Worm (Caenorhabditis elegans) whole organism, early embryonic: ENCODE data around the gene F54A3.5.

Source experiments
- B0310.2 ChIP-seq: sonication (generic microtip); optimal IDR thresholded peaks from 2 replicates; lab custom pipeline; 2016; ENCODE audit warnings: mild to moderate bottlenecking, missing genetic modification characterization, missing compliant biosample characterization
- F13C5.2 ChIP-seq: sonication (generic microtip); optimal IDR thresholded peaks from 2 replicates; lab custom pipeline; 2017; ENCODE audit warnings: mild to moderate bottlenecking, missing genetic modification characterization, inconsistent platforms, missing compliant biosample characterization
- aly-1 ChIP-seq: sonication (generic microtip); optimal IDR thresholded peaks from 2 replicates; lab custom pipeline; 2016; ENCODE audit warnings: missing genetic modification characterization, missing compliant biosample characterization
- ama-1 ChIP-seq: fragments of 150-350 bp; optimal IDR thresholded peaks from 2 replicates; lab custom pipeline; 2014
- ceh-13 ChIP-seq: fragments of 200-800 bp; sonication (Bioruptor generic); optimal IDR thresholded peaks from 2 replicates; lab custom pipeline; 2018; ENCODE audit warnings: mild to moderate bottlenecking, missing genetic modification characterization, missing compliant biosample characterization
- ceh-36 ChIP-seq: sonication (generic microtip); optimal IDR thresholded peaks from 2 replicates; lab custom pipeline; 2016; ENCODE audit warnings: missing genetic modification characterization, inconsistent platforms, missing compliant biosample characterization
- ets-7 ChIP-seq: sonication (generic microtip); optimal IDR thresholded peaks from 2 replicates; lab custom pipeline; 2016; ENCODE audit warnings: missing genotype, missing genetic modification characterization, missing compliant biosample characterization
- flt-1 ChIP-seq: fragments of 200-800 bp; sonication (Bioruptor generic); IDR thresholded peaks from 2 replicates; pipeline ENCODE4 v1.3.6; 2022; ENCODE audit warnings: missing genetic modification characterization, missing compliant biosample characterization
- hmbx-1 ChIP-seq: sonication (generic microtip); optimal IDR thresholded peaks from 2 replicates; lab custom pipeline; 2016; ENCODE audit warnings: mild to moderate bottlenecking, missing genetic modification characterization, missing compliant biosample characterization
- hmg-4 ChIP-seq: fragments of 200-800 bp; sonication (Bioruptor generic); optimal IDR thresholded peaks from 2 replicates; lab custom pipeline; 2018; ENCODE audit warnings: mild to moderate bottlenecking, missing genetic modification characterization, missing compliant biosample characterization
- hnd-1 ChIP-seq: sonication (generic microtip); optimal IDR thresholded peaks from 2 replicates; lab custom pipeline; 2016; ENCODE audit warnings: missing genetic modification characterization, missing compliant biosample characterization
- pes-1 ChIP-seq: fragments of 200-800 bp; sonication (Bioruptor generic); IDR thresholded peaks from 2 replicates; pipeline ENCODE4 v1.3.6; 2022; ENCODE audit warnings: missing genetic modification reagents, missing genetic modification characterization, missing compliant biosample characterization
- scrt-1 ChIP-seq: fragments of 200-800 bp; sonication (Bioruptor generic); IDR thresholded peaks from 2 replicates; pipeline ENCODE4 v1.3.6; 2022; ENCODE audit warnings: missing genetic modification characterization, missing compliant biosample characterization
- sea-1 ChIP-seq: fragments of 200-800 bp; sonication (Bioruptor generic); conservative IDR thresholded peaks from 2 replicates; pipeline ENCODE4 v1.3.6; 2022; ENCODE audit warnings: missing genetic modification characterization, missing compliant biosample characterization
- tbx-11 ChIP-seq: fragments of 200-800 bp; sonication (Bioruptor generic); IDR thresholded peaks from 2 replicates; pipeline ENCODE4 v1.3.6; 2022; ENCODE audit warnings: missing genetic modification characterization, missing compliant biosample characterization
- tbx-37 ChIP-seq: fragments of 200-800 bp; sonication (Bioruptor generic); conservative IDR thresholded peaks from 2 replicates; pipeline ENCODE4 v1.3.6; 2022; ENCODE audit warnings: missing genetic modification reagents, missing genetic modification characterization, missing compliant biosample characterization
- tra-4 ChIP-seq: sonication (generic microtip); optimal IDR thresholded peaks from 2 replicates; lab custom pipeline; 2017; ENCODE audit warnings: missing genetic modification characterization, missing compliant biosample characterization

Gene F54A3.5

DNA sequence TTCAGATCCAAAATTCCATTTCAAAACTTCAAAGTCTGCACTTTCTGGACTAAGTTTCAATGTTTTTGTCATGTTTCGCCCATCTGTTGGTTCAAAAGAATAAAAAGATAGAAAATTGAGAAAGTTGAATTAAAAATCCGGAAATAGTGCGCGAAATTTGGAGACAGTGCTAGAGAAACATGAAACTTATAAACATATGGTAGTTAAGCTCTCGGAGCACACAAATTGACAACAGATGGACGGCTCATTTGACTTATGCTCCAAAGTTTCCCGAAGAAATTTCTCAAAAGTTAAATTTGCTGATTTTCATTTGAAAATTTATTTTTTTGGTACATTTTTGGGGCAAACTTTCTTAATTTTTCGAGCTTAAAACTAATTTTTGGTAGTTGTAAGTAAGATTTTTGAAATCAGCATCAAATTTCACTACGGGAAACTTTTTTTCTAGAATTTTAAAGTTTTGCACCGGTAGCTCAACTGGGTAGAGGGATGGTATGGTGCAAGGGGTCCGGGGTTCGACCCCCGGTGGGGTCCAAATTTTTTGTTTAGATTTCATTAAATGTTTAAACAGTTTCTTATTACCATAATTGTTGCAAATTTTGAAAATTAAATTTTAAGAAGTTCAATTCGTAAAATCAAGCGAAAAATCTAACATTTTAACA is 19.3 kb downstream of the F54A3.5 start:
- TF ChIP-seq ama-1 (no peak), ceh-13 (GFP tag; lab: Kevin White, UChicago) (no peak), hmbx-1 (tag; lab: Kevin White, UChicago) (no peak), ceh-36 (no peak)

DNA sequence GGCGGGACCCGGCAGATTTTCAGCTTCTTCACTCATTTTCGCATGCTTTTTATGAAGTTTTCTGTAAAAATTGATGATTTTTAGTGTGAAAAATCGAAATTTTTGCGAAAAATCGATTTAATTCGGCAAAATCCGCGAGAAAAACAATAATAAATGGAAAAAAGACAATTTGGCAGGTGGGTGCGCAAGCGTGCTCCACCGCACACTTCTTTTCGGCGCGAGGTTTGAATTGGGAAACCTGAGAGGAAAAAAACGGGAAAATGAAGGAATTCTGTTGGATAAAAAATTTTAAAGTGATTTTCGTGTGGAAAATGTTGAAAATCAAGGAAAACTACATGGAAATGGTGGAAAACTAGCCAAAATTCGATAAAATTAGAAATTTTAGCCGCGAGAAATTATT is 21.4 kb downstream of the F54A3.5 start, which contains the start of gene Y59C2A.2:
Gene Y59C2A.2, minus strand, starts transcription at position 61 of the 400 bp plus-strand sequence.
- TF ChIP-seq ceh-13 (GFP tag; lab: Kevin White, UChicago) = no peak
- TF ChIP-seq tbx-37 (GFP tag; lab: Robert Waterston, UW) = no peak
- TF ChIP-seq tbx-11 (GFP tag; lab: Robert Waterston, UW) = no peak
- TF ChIP-seq ceh-36 = no peak
- TF ChIP-seq F13C5.2 (tag; lab: Kevin White, UChicago) = no peak
- no peak for TF ChIP-seq aly-1 (tag; lab: Kevin White, UChicago)

DNA sequence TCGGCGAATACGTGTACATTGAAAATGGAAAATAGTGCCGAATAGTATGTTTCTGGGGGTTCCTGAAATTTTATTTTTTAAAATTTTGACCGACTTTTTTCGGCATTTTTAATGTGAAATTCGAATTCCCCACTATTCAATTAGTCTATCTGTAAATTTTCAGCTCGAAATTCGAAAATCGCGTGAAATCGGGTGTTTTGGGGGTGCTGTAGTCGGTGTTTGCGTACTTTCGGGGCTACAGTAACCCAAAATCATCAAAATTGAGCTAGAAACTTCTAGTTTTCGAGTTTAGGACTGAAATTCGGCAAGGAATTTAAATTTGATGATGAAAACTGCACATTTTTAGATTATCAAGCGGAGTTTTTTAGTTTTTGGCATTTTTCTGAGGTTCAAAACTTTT is 23.4 kb downstream of the F54A3.5 start:
- no peak for TF ChIP-seq hnd-1 (tag; lab: Kevin White, UChicago)
- TF ChIP-seq pes-1 (GFP tag; lab: Robert Waterston, UW) = no peak

DNA sequence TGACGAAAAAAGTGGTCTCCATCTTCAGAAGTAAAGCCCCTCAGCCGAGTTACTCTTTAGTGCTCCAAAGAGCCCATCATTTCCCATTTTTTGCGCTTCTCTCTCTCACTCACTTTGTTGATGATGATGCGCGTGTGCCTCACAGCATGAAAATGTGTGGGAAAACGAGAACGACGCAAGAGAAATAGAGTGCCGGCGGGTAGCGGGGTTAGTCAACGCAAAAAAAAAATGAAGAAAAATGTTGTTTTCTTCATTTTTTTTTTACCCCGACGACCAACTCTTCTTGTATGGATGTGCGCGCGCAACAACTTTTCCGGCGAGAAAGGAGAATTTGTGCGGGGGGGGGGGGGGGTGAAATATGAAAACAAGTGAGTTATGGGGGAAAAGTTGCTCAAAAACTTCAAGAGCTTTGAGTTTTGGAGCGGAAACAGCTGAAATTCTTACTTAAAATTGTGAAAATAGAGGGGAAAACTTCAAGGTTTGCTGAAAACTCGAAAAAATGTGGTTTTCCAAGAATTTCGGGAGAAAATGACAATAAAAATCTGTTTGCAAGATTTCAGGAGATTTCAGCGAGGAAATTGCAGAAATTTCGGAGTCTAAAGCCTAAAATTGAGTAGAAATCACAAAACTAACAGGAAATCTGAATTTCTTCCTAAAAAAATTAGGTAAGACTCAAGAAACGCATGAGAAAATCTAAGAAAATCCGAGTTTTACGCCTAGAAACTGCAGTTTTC is 27.8 kb downstream of the F54A3.5 start, which contains the start of gene C33C12.1:
Gene C33C12.1, plus strand, starts transcription at position 684 of the 734 bp plus-strand sequence.
- TF ChIP-seq sea-1 (GFP tag; lab: Robert Waterston, UW) = no peak
- no peak for TF ChIP-seq tbx-37 (GFP tag; lab: Robert Waterston, UW)

- TF ChIP-seq F13C5.2 (tag; lab: Kevin White, UChicago) (no peak), ama-1 (no peak), tra-4 (tag; lab: Kevin White, UChicago) (no peak), hnd-1 (tag; lab: Kevin White, UChicago) (no peak), ets-7 (tag; lab: Kevin White, UChicago) (no peak), tbx-37 (GFP tag; lab: Robert Waterston, UW) (no peak)
These were observed 28.8 kb downstream of the F54A3.5 start for ce11 chrII:2196742-2197141.

DNA sequence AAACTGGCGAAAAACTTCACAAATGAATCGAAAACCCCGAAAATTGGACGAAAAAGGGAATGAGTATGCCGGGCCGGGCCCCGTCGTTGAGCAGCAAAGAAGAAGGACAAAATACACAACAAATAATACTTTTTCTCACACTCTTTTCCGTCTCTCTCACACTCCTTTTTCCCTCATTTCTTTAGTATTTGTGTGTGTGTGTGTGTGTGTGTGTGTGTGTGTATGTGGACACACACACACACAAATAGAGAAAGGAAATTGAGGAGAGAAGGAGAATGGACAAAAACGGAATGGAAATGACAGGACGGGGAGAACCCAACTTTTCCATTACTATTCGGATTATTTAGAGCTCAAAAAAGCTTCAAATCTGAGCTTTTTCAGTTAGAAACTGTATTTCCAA is 30.0 kb downstream of the F54A3.5 start:
- TF ChIP-seq pes-1 (GFP tag; lab: Robert Waterston, UW) = no peak
- peak; percentile 1 for TF ChIP-seq F13C5.2 (tag; lab: Kevin White, UChicago)

DNA sequence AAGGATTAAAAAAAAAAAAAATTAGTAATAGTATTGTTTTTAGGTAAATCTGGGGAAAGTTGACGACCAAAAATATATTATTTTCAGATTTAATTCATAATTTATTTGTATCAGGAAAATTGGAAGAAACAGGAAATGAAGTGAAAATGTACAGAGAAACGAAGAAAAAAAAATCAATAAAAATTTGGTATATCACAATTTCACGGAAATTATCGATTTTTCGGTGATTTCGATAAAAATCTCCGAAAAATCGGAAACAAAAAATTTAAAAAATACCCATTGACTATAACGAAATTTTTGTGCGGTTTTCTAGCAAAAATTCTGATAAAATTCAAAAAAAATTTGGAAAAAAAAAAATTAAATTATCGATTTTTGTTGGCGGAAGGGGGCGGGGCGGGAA is 33.2 kb downstream of the F54A3.5 start:
- TF ChIP-seq B0310.2 (tag; lab: Kevin White, UChicago) = no peak
- no peak for TF ChIP-seq ceh-13 (GFP tag; lab: Kevin White, UChicago)
- TF ChIP-seq aly-1 (tag; lab: Kevin White, UChicago) = no peak
- TF ChIP-seq hnd-1 (tag; lab: Kevin White, UChicago) = no peak
- TF ChIP-seq tra-4 (tag; lab: Kevin White, UChicago) = no peak
- TF ChIP-seq hmbx-1 (tag; lab: Kevin White, UChicago) = no peak
- TF ChIP-seq scrt-1 (GFP tag; lab: Robert Waterston, UW) = no peak
- TF ChIP-seq F13C5.2 (tag; lab: Kevin White, UChicago) = no peak
- TF ChIP-seq ceh-36 = no peak
- TF ChIP-seq flt-1 (GFP tag; lab: Robert Waterston, UW) = no peak
- TF ChIP-seq tbx-37 (GFP tag; lab: Robert Waterston, UW) = no peak

ce11 chrII:2191383-2191782 is 34.1 kb downstream of the F54A3.5 start:
- TF ChIP-seq pes-1 (GFP tag; lab: Robert Waterston, UW) = no peak
- no peak for TF ChIP-seq hmg-4 (GFP tag; lab: Kevin White, UChicago)
- no peak for TF ChIP-seq flt-1 (GFP tag; lab: Robert Waterston, UW)

- TF ChIP-seq scrt-1 (GFP tag; lab: Robert Waterston, UW) = no peak
- TF ChIP-seq tbx-37 (GFP tag; lab: Robert Waterston, UW) = no peak
- no peak for TF ChIP-seq ama-1
- TF ChIP-seq ets-7 (tag; lab: Kevin White, UChicago) = no peak
- no peak for TF ChIP-seq tbx-11 (GFP tag; lab: Robert Waterston, UW)
- TF ChIP-seq pes-1 (GFP tag; lab: Robert Waterston, UW) = no peak
These were observed 35.0 kb downstream of the F54A3.5 start for ce11 chrII:2190522-2190921.
